Worm (Caenorhabditis elegans) whole organism, midembryonic: Measurements from ENCODE around the gene ZC449.7.

Experiments
- T22C8.4 ChIP-seq: fragments of 200-800 bp; sonication (Bioruptor generic); IDR thresholded peaks from 2 replicates; pipeline ENCODE4 v1.3.6; 2022; ENCODE audit warnings: missing genetic modification characterization, missing compliant biosample characterization
- cog-1 ChIP-seq: sonication (generic microtip); optimal IDR thresholded peaks from 2 replicates; lab custom pipeline; 2016; ENCODE audit warnings: missing genetic modification characterization, missing compliant biosample characterization
- flt-1 ChIP-seq: fragments of 200-800 bp; sonication (Bioruptor generic); IDR thresholded peaks from 2 replicates; pipeline ENCODE4 v1.3.6; 2022; ENCODE audit warnings: missing genetic modification characterization, missing compliant biosample characterization
- klf-2 ChIP-seq: fragments of 200-800 bp; sonication (Bioruptor generic); conservative IDR thresholded peaks from 2 replicates; pipeline ENCODE4 v1.3.6; 2022; ENCODE audit warnings: missing genetic modification reagents, missing genetic modification characterization, missing compliant biosample characterization
- med-1 ChIP-seq: sonication (generic microtip); optimal IDR thresholded peaks from 2 replicates; lab custom pipeline; 2017; ENCODE audit warnings: missing genetic modification characterization, mild to moderate bottlenecking, missing compliant biosample characterization, antibody characterized with exemption, missing genetic modification reagents; ENCODE audit not compliant: insufficient read depth
- tab-1 ChIP-seq: fragments of 200-800 bp; sonication (Bioruptor generic); IDR thresholded peaks from 2 replicates; pipeline ENCODE4 v1.3.6; 2022; ENCODE audit warnings: missing genetic modification characterization, missing compliant biosample characterization
- ztf-29 ChIP-seq: fragments of 200-800 bp; sonication (Bioruptor generic); IDR thresholded peaks from 2 replicates; pipeline ENCODE4 v1.3.6; 2022; ENCODE audit warnings: missing genetic modification reagents, missing genetic modification characterization, missing compliant biosample characterization

- TF ChIP-seq flt-1 (GFP tag; lab: Robert Waterston, UW) (no peak), cog-1 (no peak), klf-2 (GFP tag; lab: Robert Waterston, UW) (no peak), ztf-29 (GFP tag; lab: Robert Waterston, UW) (no peak), tab-1 (GFP tag; lab: Robert Waterston, UW) (no peak), med-1 (GFP tag; lab: Kevin White, UChicago) (no peak), T22C8.4 (no peak)
These were observed 17.9 kb downstream of the ZC449.7 start for ce11 chrX:5031742-5032141.
